Fruit fly (Drosophila melanogaster) whole organism, embryonic: Measurements from ENCODE around the gene CG13605.
A peak's percentile ranks its signal among the peaks of the same experiment; 100 is the strongest.

ENCODE experiments used
- CG11723 ChIP-seq: fragments of 200-800 bp; sonication (Bioruptor generic); optimal IDR thresholded peaks from 2 replicates; lab custom pipeline; 2017; ENCODE audit warnings: missing biosample characterization, mild to moderate bottlenecking, missing genetic modification characterization
- CG13296 ChIP-seq: fragments of 200-800 bp; sonication (Bioruptor generic); optimal IDR thresholded peaks from 3 replicates; lab custom pipeline; 2018; ENCODE audit warnings: missing biosample characterization, mild to moderate bottlenecking, missing genetic modification characterization
- CG15269 ChIP-seq: fragments of 200-800 bp; sonication (Bioruptor generic); optimal IDR thresholded peaks from 2 replicates; lab custom pipeline; 2018; ENCODE audit warnings: missing biosample characterization, mild to moderate bottlenecking, missing genetic modification characterization, moderate library complexity
- CG1602 ChIP-seq: fragments of 200-800 bp; sonication (Bioruptor generic); optimal IDR thresholded peaks from 3 replicates; lab custom pipeline; 2016; ENCODE audit warnings: missing biosample characterization, missing genetic modification characterization
- CG1603 ChIP-seq: fragments of 200-800 bp; sonication (Bioruptor generic); optimal IDR thresholded peaks from 2 replicates; lab custom pipeline; 2019; ENCODE audit warnings: missing biosample characterization, mild to moderate bottlenecking, missing genetic modification characterization, moderate library complexity
- CG17186 ChIP-seq: fragments of 200-800 bp; sonication (Bioruptor generic); optimal IDR thresholded peaks from 3 replicates; lab custom pipeline; 2017; ENCODE audit warnings: missing biosample characterization, missing genetic modification reagents, missing genetic modification characterization
- CG17912 ChIP-seq: fragments of 200-800 bp; sonication (Bioruptor generic); optimal IDR thresholded peaks from 2 replicates; lab custom pipeline; 2018; ENCODE audit warnings: missing biosample characterization, mild to moderate bottlenecking, missing genetic modification characterization
- CG1792 ChIP-seq: fragments of 200-800 bp; sonication (Bioruptor generic); optimal IDR thresholded peaks from 2 replicates; lab custom pipeline; 2016; ENCODE audit warnings: missing biosample characterization, missing genetic modification characterization
- CG18619 ChIP-seq: fragments of 200-800 bp; sonication (Bioruptor generic); optimal IDR thresholded peaks from 3 replicates; lab custom pipeline; 2017; ENCODE audit warnings: missing biosample characterization, mild to moderate bottlenecking, missing genetic modification characterization
- CG2116 ChIP-seq: fragments of 200-800 bp; sonication (Bioruptor generic); optimal IDR thresholded peaks from 3 replicates; lab custom pipeline; 2018; ENCODE audit warnings: missing biosample characterization, mild to moderate bottlenecking, missing genetic modification characterization
- CG2678 ChIP-seq: fragments of 200-800 bp; sonication (Bioruptor generic); optimal IDR thresholded peaks from 3 replicates; lab custom pipeline; 2019; ENCODE audit warnings: missing biosample characterization, mild to moderate bottlenecking, missing genetic modification characterization, moderate library complexity
- CG3995 ChIP-seq: fragments of 200-800 bp; sonication (Bioruptor generic); optimal IDR thresholded peaks from 3 replicates; lab custom pipeline; 2016; ENCODE audit warnings: missing biosample characterization, missing genetic modification characterization
- CG43689 ChIP-seq: fragments of 200-800 bp; sonication (Bioruptor generic); IDR thresholded peaks from 2 replicates; pipeline ENCODE4 v1.3.6; 2022; ENCODE audit warnings: missing biosample characterization, missing genetic modification characterization
- CG4424 ChIP-seq: fragments of 200-800 bp; sonication (Bioruptor generic); optimal IDR thresholded peaks from 3 replicates; lab custom pipeline; 2016; ENCODE audit warnings: missing biosample characterization, missing genetic modification characterization
- CG6765 ChIP-seq: fragments of 200-800 bp; sonication (Bioruptor generic); optimal IDR thresholded peaks from 3 replicates; lab custom pipeline; 2017; ENCODE audit warnings: missing biosample characterization, mild to moderate bottlenecking, missing genetic modification characterization
- CG8281 ChIP-seq: fragments of 200-800 bp; sonication (Bioruptor generic); optimal IDR thresholded peaks from 2 replicates; lab custom pipeline; 2018; ENCODE audit warnings: missing biosample characterization, mild to moderate bottlenecking, missing genetic modification characterization, moderate library complexity
- CG8924 ChIP-seq: fragments of 200-800 bp; optimal IDR thresholded peaks from 3 replicates; lab custom pipeline; 2019; ENCODE audit warnings: missing biosample characterization, mild to moderate bottlenecking, missing genetic modification characterization, moderate library complexity
- CG9797 ChIP-seq: fragments of 200-800 bp; sonication (Bioruptor generic); optimal IDR thresholded peaks from 3 replicates; lab custom pipeline; 2018; ENCODE audit warnings: missing biosample characterization, mild to moderate bottlenecking, missing genetic modification characterization
- CG9876 ChIP-seq: fragments of 200-800 bp; sonication (Bioruptor generic); optimal IDR thresholded peaks from 2 replicates; lab custom pipeline; 2016; ENCODE audit warnings: missing biosample characterization, missing genetic modification characterization
- CTCF ChIP-seq: fragments of 200-800 bp; sonication (Bioruptor generic); optimal IDR thresholded peaks from 2 replicates; lab custom pipeline; 2017; ENCODE audit warnings: missing biosample characterization, mild to moderate bottlenecking, missing genetic modification characterization, moderate library complexity
- Gug ChIP-seq: fragments of 200-800 bp; sonication (Bioruptor generic); IDR thresholded peaks from 4 replicates; pipeline ENCODE4 v1.3.6; 2022; ENCODE audit warnings: missing biosample characterization, missing genetic modification characterization
- HLH4C ChIP-seq: fragments of 200-800 bp; sonication (Bioruptor generic); IDR thresholded peaks from 3 replicates; pipeline ENCODE4 v1.3.6; 2022; ENCODE audit warnings: missing biosample characterization, missing genetic modification characterization; ENCODE audit not compliant: partially characterized antibody
- HLHmδ ChIP-seq: fragments of 200-800 bp; sonication (Bioruptor generic); optimal IDR thresholded peaks from 2 replicates; lab custom pipeline; 2018; ENCODE audit warnings: missing biosample characterization, mild to moderate bottlenecking, missing genetic modification characterization, moderate library complexity
- Hand ChIP-seq: fragments of 200-800 bp; sonication (Bioruptor generic); optimal IDR thresholded peaks from 2 replicates; lab custom pipeline; 2017; ENCODE audit warnings: mild to moderate bottlenecking, missing biosample characterization, missing genetic modification reagents, missing genetic modification characterization
- Hr51 ChIP-seq, 2 experiments: fragments of 200-800 bp; sonication (Bioruptor generic); optimal IDR thresholded peaks; 2 replicates in 1 of 2; 3 replicates in 1 of 2; lab custom pipeline; 2016 to 2018; ENCODE audit warnings: missing biosample characterization in 2 of 2, missing genetic modification characterization in 2 of 2, mild to moderate bottlenecking in 1 of 2, moderate library complexity in 1 of 2
- Lhr ChIP-seq: fragments of 200-800 bp; sonication (Bioruptor generic); optimal IDR thresholded peaks from 3 replicates; lab custom pipeline; 2017; ENCODE audit warnings: mild to moderate bottlenecking, missing biosample characterization, missing genetic modification reagents, missing genetic modification characterization
- Lpt ChIP-seq: fragments of >200 bp; optimal IDR thresholded peaks from 2 replicates; lab custom pipeline; 2018; ENCODE audit warnings: missing biosample characterization, missing genetic modification characterization
- MESR4 ChIP-seq: fragments of 200-800 bp; sonication (Bioruptor generic); optimal IDR thresholded peaks from 2 replicates; lab custom pipeline; 2018; ENCODE audit warnings: missing biosample characterization, mild to moderate bottlenecking, missing genetic modification characterization, moderate library complexity
- Mad ChIP-seq: fragments of 200-800 bp; sonication (Bioruptor generic); optimal IDR thresholded peaks from 2 replicates; lab custom pipeline; 2016; ENCODE audit warnings: missing biosample characterization, missing genetic modification characterization
- NFAT ChIP-seq: fragments of 200-800 bp; sonication (Bioruptor generic); IDR thresholded peaks from 2 replicates; pipeline ENCODE4 v1.3.6; 2022; ENCODE audit warnings: missing biosample characterization, missing genetic modification characterization
- Sry-β ChIP-seq: fragments of 200-800 bp; sonication (Bioruptor generic); optimal IDR thresholded peaks from 2 replicates; lab custom pipeline; 2018; ENCODE audit warnings: missing biosample characterization, mild to moderate bottlenecking, missing genetic modification characterization, moderate library complexity
- Taf1 ChIP-seq: fragments of 200-800 bp; sonication (Bioruptor generic); IDR thresholded peaks from 2 replicates; pipeline ENCODE4 v1.3.6; 2022; ENCODE audit warnings: missing biosample characterization, missing genetic modification characterization
- ac ChIP-seq: fragments of 200-800 bp; sonication (Bioruptor generic); optimal IDR thresholded peaks from 3 replicates; lab custom pipeline; 2017; ENCODE audit warnings: missing biosample characterization, mild to moderate bottlenecking, missing genetic modification characterization
- al ChIP-seq: fragments of 200-800 bp; sonication (Bioruptor generic); IDR thresholded peaks from 2 replicates; pipeline ENCODE4 v1.3.6; 2022; ENCODE audit warnings: missing biosample characterization, missing genetic modification characterization
- chif ChIP-seq, 2 experiments: fragments of 200-800 bp; sonication (Bioruptor generic); optimal IDR thresholded peaks; 3 replicates each; lab custom pipeline; 2016; ENCODE audit warnings: missing biosample characterization in 2 of 2, missing genetic modification characterization in 2 of 2
- crol ChIP-seq: fragments of 200-800 bp; sonication (Bioruptor generic); IDR thresholded peaks from 2 replicates; pipeline ENCODE4 v1.3.6; 2022; ENCODE audit warnings: missing biosample characterization, missing genetic modification characterization
- danr ChIP-seq: fragments of 200-800 bp; sonication (Bioruptor generic); IDR thresholded peaks from 2 replicates; pipeline ENCODE4 v1.3.6; 2022; ENCODE audit warnings: missing biosample characterization, missing genetic modification characterization
- dati ChIP-seq: fragments of 200-800 bp; sonication (Bioruptor generic); IDR thresholded peaks from 2 replicates; pipeline ENCODE4 v1.3.6; 2022; ENCODE audit warnings: missing biosample characterization, missing genetic modification characterization
- disco-r ChIP-seq: fragments of 200-800 bp; sonication (Bioruptor generic); optimal IDR thresholded peaks from 2 replicates; lab custom pipeline; 2016; ENCODE audit warnings: missing biosample characterization, missing genetic modification characterization
- esg ChIP-seq: fragments of 200-800 bp; sonication (Bioruptor generic); conservative IDR thresholded peaks from 2 replicates; pipeline ENCODE4 v1.3.6; 2022; ENCODE audit warnings: missing biosample characterization, missing genetic modification characterization
- eve ChIP-seq, 2 experiments: fragments of >200 bp; optimal IDR thresholded peaks; 2 replicates each; lab custom pipeline; 2017; ENCODE audit warnings: missing biosample characterization in 2 of 2, missing genetic modification characterization in 2 of 2
- gce ChIP-seq: fragments of 200-800 bp; sonication (Bioruptor generic); IDR thresholded peaks from 3 replicates; pipeline ENCODE4 v1.3.6; 2022; ENCODE audit warnings: missing biosample characterization, missing genetic modification characterization
- kni ChIP-seq: fragments of 200-800 bp; sonication (Bioruptor generic); optimal IDR thresholded peaks from 3 replicates; lab custom pipeline; 2017; ENCODE audit warnings: mild to moderate bottlenecking, missing biosample characterization, missing genetic modification reagents, missing genetic modification characterization
- lab ChIP-seq: fragments of 200-800 bp; sonication (Bioruptor generic); optimal IDR thresholded peaks from 3 replicates; lab custom pipeline; 2017; ENCODE audit warnings: missing biosample characterization, missing genetic modification characterization, mild to moderate bottlenecking, moderate library complexity, missing genetic modification reagents
- org-1 ChIP-seq: fragments of 200-800 bp; sonication (Bioruptor generic); optimal IDR thresholded peaks from 2 replicates; lab custom pipeline; 2017; ENCODE audit warnings: missing biosample characterization, missing genetic modification characterization
- p53 ChIP-seq: fragments of 200-800 bp; sonication (Bioruptor generic); optimal IDR thresholded peaks from 2 replicates; lab custom pipeline; 2016; ENCODE audit warnings: missing biosample characterization, missing genetic modification characterization
- run ChIP-seq: fragments of 200-800 bp; sonication (Bioruptor generic); optimal IDR thresholded peaks from 3 replicates; lab custom pipeline; 2018; ENCODE audit warnings: missing biosample characterization, mild to moderate bottlenecking, missing genetic modification characterization
- scrt ChIP-seq: fragments of 200-800 bp; sonication (Bioruptor generic); optimal IDR thresholded peaks from 2 replicates; lab custom pipeline; 2018; ENCODE audit warnings: missing biosample characterization, mild to moderate bottlenecking, missing genetic modification characterization, moderate library complexity
- sqz ChIP-seq: fragments of 200-800 bp; sonication (Bioruptor generic); optimal IDR thresholded peaks from 3 replicates; lab custom pipeline; 2018; ENCODE audit warnings: missing biosample characterization, mild to moderate bottlenecking, missing genetic modification characterization
- trh ChIP-seq: fragments of 200-800 bp; sonication (Bioruptor generic); optimal IDR thresholded peaks from 2 replicates; lab custom pipeline; 2016; ENCODE audit warnings: missing biosample characterization, missing genetic modification characterization
- unpg ChIP-seq: fragments of 200-800 bp; sonication (Bioruptor generic); optimal IDR thresholded peaks from 3 replicates; lab custom pipeline; 2018; ENCODE audit warnings: missing biosample characterization, mild to moderate bottlenecking, missing genetic modification characterization, moderate library complexity

CG13605 gene

DNA sequence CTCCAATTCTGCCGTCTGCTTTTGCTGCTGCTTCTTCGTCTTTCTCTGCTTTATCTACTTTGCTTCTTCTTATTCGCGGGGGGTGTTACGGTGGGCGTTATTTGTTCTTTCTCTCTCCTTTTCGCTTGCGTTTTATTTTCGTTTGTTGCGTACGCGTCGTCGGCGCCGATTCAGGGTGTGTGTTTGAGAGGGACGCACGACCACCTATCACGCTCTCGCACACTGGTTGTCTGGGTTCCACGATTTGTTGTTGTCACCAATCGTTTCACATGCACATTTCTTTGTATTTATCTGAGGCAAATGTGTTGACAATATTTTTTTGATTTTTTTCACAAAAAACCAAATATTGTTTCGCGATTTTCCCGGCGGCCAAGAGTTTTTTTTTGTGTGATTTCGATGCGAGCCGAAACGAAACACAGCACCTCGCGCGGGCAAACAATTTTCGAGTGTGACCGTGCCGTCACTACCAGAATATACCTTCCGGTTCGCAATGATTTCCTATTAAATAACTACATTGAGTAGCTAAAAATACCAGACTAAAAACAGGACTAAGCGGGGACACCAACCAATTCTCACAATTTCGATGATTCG, 6.8 kb downstream of the CG13605 start, which contains the start of gene Syx1A (continued):
- TF ChIP-seq sqz (GFP tag; lab: Kevin White, UChicago) = peak; percentile 72
- peak; percentile 44 for TF ChIP-seq CTCF (GFP tag; lab: Kevin White, UChicago)
- TF ChIP-seq al (GFP tag; lab: Robert Waterston, UW) = no peak
- TF ChIP-seq Lpt (GFP tag; lab: Kevin White, UChicago) = no peak
- peak; percentile 81 for TF ChIP-seq CG3995
- no peak for TF ChIP-seq CG1602 (GFP tag; lab: Kevin White, UChicago)
- peak; percentile 10 for TF ChIP-seq HLHmδ (GFP tag; lab: Kevin White, UChicago)
- TF ChIP-seq danr = no peak
- TF ChIP-seq CG1792 (GFP tag; lab: Kevin White, UChicago) = no peak
- TF ChIP-seq MESR4 (GFP tag; lab: Kevin White, UChicago) = peak; percentile 54
- no peak for TF ChIP-seq CG8281
- no peak for TF ChIP-seq p53 (GFP tag; lab: Kevin White, UChicago)
- TF ChIP-seq CG15269 (tag; lab: Kevin White, UChicago) = peak; percentile 33
- TF ChIP-seq run (tag; lab: Kevin White, UChicago) = peak; percentile 5
- TF ChIP-seq CG13296 (GFP tag; lab: Kevin White, UChicago) = peak; percentile 46
- TF ChIP-seq CG18619 = peak; percentile 23
- TF ChIP-seq CG9797 = peak; percentile 94
- no peak for TF ChIP-seq Gug (GFP tag; lab: Robert Waterston, UW)
- peak; percentile 75 for TF ChIP-seq CG1603 (tag; lab: Kevin White, UChicago)
- no peak for TF ChIP-seq chif (GFP tag; optimal IDR thresholded peaks at IDR 0.05; lab: Kevin White, UChicago)
- TF ChIP-seq esg (GFP tag; lab: Robert Waterston, UW) = no peak
- no peak for TF ChIP-seq CG4424
- TF ChIP-seq crol (GFP tag; lab: Robert Waterston, UW) = no peak
- TF ChIP-seq CG17912 (GFP tag; lab: Kevin White, UChicago) = peak; percentile 22
- TF ChIP-seq lab (GFP tag; lab: Kevin White, UChicago) = peak; percentile 65
- peak; percentile 57 for TF ChIP-seq scrt (GFP tag; lab: Kevin White, UChicago)
- no peak for TF ChIP-seq Sry-β (GFP tag; lab: Kevin White, UChicago)
- TF ChIP-seq ac (GFP tag; lab: Kevin White, UChicago) = no peak
- peak; percentile 5 for TF ChIP-seq CG2116 (GFP tag; lab: Kevin White, UChicago)
- no peak for TF ChIP-seq HLH4C (GFP tag; lab: Robert Waterston, UW)
- TF ChIP-seq CG43689 (GFP tag; lab: Robert Waterston, UW) = no peak
- TF ChIP-seq Mad (GFP tag; lab: Kevin White, UChicago) = peak; percentile 0
- TF ChIP-seq trh = no peak
- peak; percentile 10 for TF ChIP-seq CG11723 (GFP tag; lab: Kevin White, UChicago)
- TF ChIP-seq CG17186 (GFP tag; lab: Kevin White, UChicago) = peak; percentile 23
- peak; percentile 87 for TF ChIP-seq Lhr
- no peak for TF ChIP-seq Taf1 (GFP tag; lab: Robert Waterston, UW)
- TF ChIP-seq gce (GFP tag; lab: Robert Waterston, UW) = no peak
- no peak for TF ChIP-seq NFAT (GFP tag; lab: Robert Waterston, UW)
- peak; percentile 35 for TF ChIP-seq CG8924
- no peak for TF ChIP-seq org-1 (GFP tag; lab: Kevin White, UChicago)
- TF ChIP-seq Hr51 (GFP tag; optimal IDR thresholded peaks at IDR 0.05; lab: Kevin White, UChicago) = peak in 1 of 2 experiments; percentile 29
- TF ChIP-seq kni (GFP tag; lab: Kevin White, UChicago) = no peak
- TF ChIP-seq Hand = peak; percentile 2
- TF ChIP-seq disco-r (GFP tag; lab: Kevin White, UChicago) = no peak
- no peak for TF ChIP-seq CG9876 (GFP tag; lab: Kevin White, UChicago)
- TF ChIP-seq CG2678 = peak; percentile 19
- peak; percentile 62 for TF ChIP-seq CG6765 (GFP tag; lab: Kevin White, UChicago)
- TF ChIP-seq dati (GFP tag; lab: Robert Waterston, UW) = no peak
- TF ChIP-seq unpg (GFP tag; lab: Kevin White, UChicago) = peak; percentile 11
- TF ChIP-seq eve (GFP tag; optimal IDR thresholded peaks at IDR 0.05; lab: Kevin White, UChicago) = no peak
